Fruit fly (Drosophila melanogaster) ovary, adult (tissue): ENCODE results near the gene Muc11A.
"Not testable (repeated sequence)": the region's sequence is repeated elsewhere in the genome, so short reads cannot be mapped to it uniquely, and the experiment has no call there.

Experiments
- CG17801 ChIP-seq: fragments of 200-800 bp; optimal IDR thresholded peaks from 2 replicates; lab custom pipeline; 2019; ENCODE audit warnings: missing biosample characterization, mild to moderate bottlenecking, missing genetic modification characterization, moderate library complexity; ENCODE audit not compliant: partially characterized antibody

The Muc11A gene

dm6 chrX:12035207-12035606 is 24.4 kb upstream of the Muc11A start:
- no peak for TF ChIP-seq CG17801 (GFP tag; lab: Kevin White, UChicago)

- no peak for TF ChIP-seq CG17801 (GFP tag; lab: Kevin White, UChicago)
These were observed 16.2 kb upstream of the Muc11A start, which contains the start of gene Ten-a for dm6 chrX:12043398-12043797. TSS of gene Ten-a (plus strand) at chrX:12043698.

- TF ChIP-seq CG17801 (GFP tag; lab: Kevin White, UChicago) = no peak
These were observed 9.3 kb upstream of the Muc11A start for dm6 chrX:12050292-12050691.

- TF ChIP-seq CG17801 (GFP tag; lab: Kevin White, UChicago) = no peak
These were observed 3.1 kb upstream of the Muc11A start, which contains the start of gene Uch-L5R for dm6 chrX:12056535-12056934. TSS of gene Uch-L5R (minus strand) at chrX:12056635.

- TF ChIP-seq CG17801 (GFP tag; lab: Kevin White, UChicago) = no peak
These were observed 10.5 kb downstream of the Muc11A start, which contains the start of gene CG34323 for dm6 chrX:12070137-12070536. TSS of gene CG34323 (plus strand) at chrX:12070437.

- no peak for TF ChIP-seq CG17801 (GFP tag; lab: Kevin White, UChicago)
These were observed 13.1 kb downstream of the Muc11A start, which contains the start of gene moon for dm6 chrX:12072718-12073117. TSS of gene moon (minus strand) at chrX:12072818.

- no peak for TF ChIP-seq CG17801 (GFP tag; lab: Kevin White, UChicago)
These were observed 14.0 kb downstream of the Muc11A start for dm6 chrX:12073637-12074036.

- TF ChIP-seq CG17801 (GFP tag; lab: Kevin White, UChicago) = no peak
These were observed 16.0 kb downstream of the Muc11A start for dm6 chrX:12075569-12075968.

dm6 chrX:12076243-12076642 is 16.6 kb downstream of the Muc11A start:
- TF ChIP-seq CG17801 (GFP tag; lab: Kevin White, UChicago) = no peak

dm6 chrX:12082244-12082643 is 22.6 kb downstream of the Muc11A start:
- TF ChIP-seq CG17801 (GFP tag; lab: Kevin White, UChicago) = no peak

dm6 chrX:12084406-12084805 is 24.8 kb downstream of the Muc11A start:
- TF ChIP-seq CG17801 (GFP tag; lab: Kevin White, UChicago) = no peak

dm6 chrX:12085694-12086093 is 26.1 kb downstream of the Muc11A start:
- no peak for TF ChIP-seq CG17801 (GFP tag; lab: Kevin White, UChicago)

dm6 chrX:12086925-12087324 is 27.3 kb downstream of the Muc11A start, which contains the start of gene CG15734:
TSS of gene CG15734 (minus strand) at chrX:12087025.
- TF ChIP-seq CG17801 (GFP tag; lab: Kevin White, UChicago) = not testable (repeated sequence)

- TF ChIP-seq CG17801 (GFP tag; lab: Kevin White, UChicago) = no peak
These were observed 30.7 kb downstream of the Muc11A start for dm6 chrX:12090195-12090784.

- no peak for TF ChIP-seq CG17801 (GFP tag; lab: Kevin White, UChicago)
These were observed 44.1 kb downstream of the Muc11A start, which contains the start of gene CG11356 for dm6 chrX:12103740-12104139. TSS of gene CG11356 (minus strand) at chrX:12103840.

dm6 chrX:12104219-12104618 is 44.6 kb downstream of the Muc11A start:
- TF ChIP-seq CG17801 (GFP tag; lab: Kevin White, UChicago) = no peak
